Fruit fly (Drosophila melanogaster) whole organism, pupa: ENCODE measurements around the gene dome.

Experiments
- CG10348 ChIP-seq: fragments of 200-800 bp; sonication (Bioruptor generic); IDR thresholded peaks from 2 replicates; pipeline ENCODE4 v1.3.6; 2022; ENCODE audit warnings: missing biosample characterization, missing genetic modification characterization
- CG12605 ChIP-seq: fragments of 200-800 bp; sonication (Bioruptor generic); IDR thresholded peaks from 2 replicates; pipeline ENCODE4 v1.3.6; 2022; ENCODE audit warnings: missing biosample characterization, missing genetic modification characterization
- CG13204 ChIP-seq: fragments of 200-800 bp; sonication (Bioruptor generic); optimal IDR thresholded peaks from 2 replicates; lab custom pipeline; 2018; ENCODE audit warnings: missing biosample characterization, mild to moderate bottlenecking, missing genetic modification characterization, moderate library complexity
- CG14655 ChIP-seq: fragments of 200-800 bp; sonication (Bioruptor generic); optimal IDR thresholded peaks from 3 replicates; lab custom pipeline; 2017; ENCODE audit warnings: mild to moderate bottlenecking, missing biosample characterization, missing genetic modification reagents, missing genetic modification characterization
- CG15710 ChIP-seq: fragments of 200-800 bp; sonication (Bioruptor generic); optimal IDR thresholded peaks from 2 replicates; lab custom pipeline; 2018; ENCODE audit warnings: missing biosample characterization, mild to moderate bottlenecking, missing genetic modification characterization, moderate library complexity
- CG17806 ChIP-seq: fragments of 200-800 bp; sonication (Bioruptor generic); optimal IDR thresholded peaks from 2 replicates; lab custom pipeline; 2018; ENCODE audit warnings: missing biosample characterization, mild to moderate bottlenecking, missing genetic modification characterization, moderate library complexity
- CG32121 ChIP-seq: fragments of 200-800 bp; sonication (Bioruptor generic); IDR thresholded peaks from 2 replicates; pipeline ENCODE4 v1.3.6; 2022; ENCODE audit warnings: missing biosample characterization, missing genetic modification characterization
- CG34367 ChIP-seq: fragments of 200-800 bp; sonication (Bioruptor generic); optimal IDR thresholded peaks from 2 replicates; lab custom pipeline; 2018; ENCODE audit warnings: missing biosample characterization, mild to moderate bottlenecking, missing genetic modification characterization
- CG4496 ChIP-seq: fragments of 200-800 bp; sonication (Bioruptor generic); IDR thresholded peaks from 3 replicates; pipeline ENCODE4 v1.3.6; 2022; ENCODE audit warnings: missing biosample characterization, missing genetic modification characterization
- CG8159 ChIP-seq: fragments of 200-800 bp; sonication (Bioruptor generic); optimal IDR thresholded peaks from 3 replicates; lab custom pipeline; 2018; ENCODE audit warnings: missing biosample characterization, mild to moderate bottlenecking, missing genetic modification characterization, moderate library complexity
- CG8301 ChIP-seq: fragments of 200-800 bp; sonication (Bioruptor generic); optimal IDR thresholded peaks from 2 replicates; lab custom pipeline; 2018; ENCODE audit warnings: missing biosample characterization, mild to moderate bottlenecking, missing genetic modification characterization
- CG9948 ChIP-seq: fragments of 200-800 bp; sonication (Bioruptor generic); optimal IDR thresholded peaks from 2 replicates; lab custom pipeline; 2018; ENCODE audit warnings: missing biosample characterization, mild to moderate bottlenecking, missing genetic modification characterization, moderate library complexity
- D1 ChIP-seq: fragments of 200-800 bp; sonication (Bioruptor generic); optimal IDR thresholded peaks from 2 replicates; lab custom pipeline; 2018; ENCODE audit warnings: missing biosample characterization, mild to moderate bottlenecking, missing genetic modification characterization, moderate library complexity
- EcR ChIP-seq: fragments of 200-800 bp; sonication (Bioruptor generic); optimal IDR thresholded peaks from 3 replicates; lab custom pipeline; 2019; ENCODE audit warnings: missing biosample characterization, missing genetic modification characterization, mild to moderate bottlenecking, moderate library complexity, missing genetic modification reagents
- Ets98B ChIP-seq: fragments of 200-800 bp; sonication (Bioruptor generic); IDR thresholded peaks from 2 replicates; pipeline ENCODE4 v1.3.6; 2022; ENCODE audit warnings: missing biosample characterization, missing genetic modification characterization
- Pif1A ChIP-seq: fragments of 200-800 bp; sonication (Bioruptor generic); optimal IDR thresholded peaks from 3 replicates; lab custom pipeline; 2016; ENCODE audit warnings: missing biosample characterization, missing genetic modification characterization
- Pif1B ChIP-seq: fragments of 200-800 bp; sonication (Bioruptor generic); optimal IDR thresholded peaks from 3 replicates; lab custom pipeline; 2016; ENCODE audit warnings: missing biosample characterization, missing genetic modification characterization
- Snoo ChIP-seq: fragments of 200-800 bp; sonication (Bioruptor generic); optimal IDR thresholded peaks from 3 replicates; lab custom pipeline; 2017; ENCODE audit warnings: missing biosample characterization, mild to moderate bottlenecking, missing genetic modification characterization, inconsistent platforms
- fd96Ca ChIP-seq: fragments of 200-800 bp; sonication (Bioruptor generic); IDR thresholded peaks from 3 replicates; pipeline ENCODE4 v1.3.6; 2022; ENCODE audit warnings: missing biosample characterization, missing genetic modification characterization
- gl ChIP-seq: fragments of 200-800 bp; sonication (Bioruptor generic); optimal IDR thresholded peaks from 2 replicates; lab custom pipeline; 2018; ENCODE audit warnings: missing biosample characterization, mild to moderate bottlenecking, missing genetic modification characterization
- rn ChIP-seq: fragments of 200-800 bp; sonication (Bioruptor generic); IDR thresholded peaks from 2 replicates; pipeline ENCODE4 v1.3.6; 2022; ENCODE audit warnings: missing biosample characterization, missing genetic modification characterization

dome gene

dm6 chrX:19663859-19664728 lies 19.2 kb downstream of the dome start, which contains the start of the genes CG14223 and Ssu72:
CG14223 (minus strand) TSS chrX:19663971.
Ssu72 (plus strand) TSS chrX:19664561.
- TF ChIP-seq D1 (tag; lab: Kevin White, UChicago) (no peak), CG17806 (tag; lab: Kevin White, UChicago) (no peak), Pif1A (no peak)

- TF ChIP-seq CG13204 (GFP tag; lab: Kevin White, UChicago) (peak; percentile 25), CG8301 (tag; lab: Kevin White, UChicago) (peak; percentile 52), Pif1A (peak; percentile 16), CG12605 (no peak), CG4496 (GFP tag; lab: Robert Waterston, UW) (no peak), Ets98B (GFP tag; lab: Robert Waterston, UW) (no peak), CG9948 (tag; lab: Kevin White, UChicago) (peak; percentile 48), CG34367 (tag; lab: Kevin White, UChicago) (peak; percentile 22), rn (GFP tag; lab: Robert Waterston, UW) (no peak), CG15710 (peak; percentile 54), CG32121 (GFP tag; lab: Robert Waterston, UW) (no peak), EcR (peak; percentile 72), CG17806 (tag; lab: Kevin White, UChicago) (peak; percentile 15), CG10348 (GFP tag; lab: Robert Waterston, UW) (no peak), CG14655 (GFP tag; lab: Kevin White, UChicago) (no peak), gl (tag; lab: Kevin White, UChicago) (no peak), Pif1B (GFP tag; lab: Kevin White, UChicago) (peak; percentile 51), D1 (tag; lab: Kevin White, UChicago) (no peak), CG8159 (tag; lab: Kevin White, UChicago) (peak; percentile 72), fd96Ca (GFP tag; lab: Robert Waterston, UW) (no peak), Snoo (tag; lab: Kevin White, UChicago) (peak; percentile 53)
These were observed 20.0 kb downstream of the dome start for dm6 chrX:19663196-19663858.

- TF ChIP-seq gl (tag; lab: Kevin White, UChicago) (no peak), Ets98B (GFP tag; lab: Robert Waterston, UW) (peak; percentile 42; the same call in 1 of the 2 replicates), CG32121 (GFP tag; lab: Robert Waterston, UW) (peak; percentile 48; the same call in 1 of the 2 replicates), CG4496 (GFP tag; lab: Robert Waterston, UW) (peak; percentile 61), CG9948 (tag; lab: Kevin White, UChicago) (no peak), CG17806 (tag; lab: Kevin White, UChicago) (no peak), CG13204 (GFP tag; lab: Kevin White, UChicago) (peak; percentile 27), rn (GFP tag; lab: Robert Waterston, UW) (no peak), fd96Ca (GFP tag; lab: Robert Waterston, UW) (peak; percentile 45; the same call in 1 of the 3 replicates), EcR (peak; percentile 41)
These were observed 20.6 kb downstream of the dome start for dm6 chrX:19662583-19663195.

dm6 chrX:19651757-19652419 lies 31.4 kb downstream of the dome start, which contains the start of the genes Ranbp21 and Elys:
Ranbp21 (minus strand) TSS chrX:19652269.
Elys (plus strand) TSS chrX:19652305.
- TF ChIP-seq CG4496 (GFP tag; lab: Robert Waterston, UW) = peak; percentile 67
- no peak for TF ChIP-seq CG12605
- TF ChIP-seq CG34367 (tag; lab: Kevin White, UChicago) = no peak
- peak; percentile 57; the same call in 2 of the 3 replicates for TF ChIP-seq fd96Ca (GFP tag; lab: Robert Waterston, UW)
- peak; percentile 39 for TF ChIP-seq CG15710

dm6 chrX:19645873-19646541 lies 37.3 kb downstream of the dome start, which contains the start of gene Arp10:
Arp10 (minus strand) TSS chrX:19646176.
- no peak for TF ChIP-seq CG4496 (GFP tag; lab: Robert Waterston, UW)
- 0 out of 2 replicates have a peak, but pooled peaks have one; percentile 23 for TF ChIP-seq Ets98B (GFP tag; lab: Robert Waterston, UW)
- no peak for TF ChIP-seq rn (GFP tag; lab: Robert Waterston, UW)
- peak; percentile 3 for TF ChIP-seq CG9948 (tag; lab: Kevin White, UChicago)
- no peak for TF ChIP-seq CG12605
- TF ChIP-seq, all 21 proteins: peak for 2
